Fruit fly (Drosophila melanogaster) whole organism, embryonic: ENCODE data around the gene Irk1.

Experiments
- ATbp ChIP-seq: fragments of 200-800 bp; sonication (Bioruptor generic); optimal IDR thresholded peaks from 2 replicates; lab custom pipeline; 2017; ENCODE audit warnings: missing biosample characterization, mild to moderate bottlenecking, missing genetic modification characterization, missing genetic modification reagents
- Atf3 ChIP-seq: fragments of 200-800 bp; sonication (Bioruptor generic); optimal IDR thresholded peaks from 3 replicates; lab custom pipeline; 2016; ENCODE audit warnings: missing biosample characterization, missing genetic modification characterization
- CG10147 ChIP-seq: fragments of 200-800 bp; sonication (Bioruptor generic); optimal IDR thresholded peaks from 2 replicates; lab custom pipeline; 2019; ENCODE audit warnings: missing biosample characterization, mild to moderate bottlenecking, missing genetic modification characterization, moderate library complexity
- CG13123 ChIP-seq: fragments of 200-800 bp; sonication (Bioruptor generic); optimal IDR thresholded peaks from 2 replicates; lab custom pipeline; 2016; ENCODE audit warnings: missing biosample characterization, missing genetic modification characterization
- CG14050 ChIP-seq: fragments of 200-800 bp; sonication (Bioruptor generic); IDR thresholded peaks from 3 replicates; pipeline ENCODE4 v1.3.6; 2022; ENCODE audit warnings: missing biosample characterization, missing genetic modification characterization
- CG14860 ChIP-seq: fragments of 200-800 bp; sonication (Bioruptor generic); IDR thresholded peaks from 3 replicates; pipeline ENCODE4 v1.3.6; 2022; ENCODE audit warnings: missing biosample characterization, missing genetic modification characterization; ENCODE audit not compliant: partially characterized antibody
- CG1603 ChIP-seq: fragments of 200-800 bp; sonication (Bioruptor generic); optimal IDR thresholded peaks from 2 replicates; lab custom pipeline; 2019; ENCODE audit warnings: missing biosample characterization, mild to moderate bottlenecking, missing genetic modification characterization, moderate library complexity
- CG17802 ChIP-seq: fragments of 200-800 bp; sonication (Bioruptor generic); optimal IDR thresholded peaks from 2 replicates; lab custom pipeline; 2018; ENCODE audit warnings: missing biosample characterization, mild to moderate bottlenecking, missing genetic modification characterization, moderate library complexity
- CG18011 ChIP-seq: fragments of 200-800 bp; sonication (Bioruptor generic); optimal IDR thresholded peaks from 2 replicates; lab custom pipeline; 2017; ENCODE audit warnings: missing biosample characterization, missing genetic modification characterization, mild to moderate bottlenecking, moderate library complexity, missing genotype
- CG18619 ChIP-seq: fragments of 200-800 bp; sonication (Bioruptor generic); optimal IDR thresholded peaks from 3 replicates; lab custom pipeline; 2017; ENCODE audit warnings: missing biosample characterization, mild to moderate bottlenecking, missing genetic modification characterization
- CG2712 ChIP-seq: fragments of 200-800 bp; optimal IDR thresholded peaks from 3 replicates; lab custom pipeline; 2019; ENCODE audit warnings: missing biosample characterization, mild to moderate bottlenecking, missing genetic modification characterization, moderate library complexity
- CG30431 ChIP-seq: fragments of 200-800 bp; sonication (Bioruptor generic); optimal IDR thresholded peaks from 2 replicates; lab custom pipeline; 2017; ENCODE audit warnings: missing biosample characterization, missing genetic modification characterization
- CG32532 ChIP-seq: fragments of 200-800 bp; sonication (Bioruptor generic); IDR thresholded peaks from 2 replicates; pipeline ENCODE4 v1.3.6; 2022; ENCODE audit warnings: missing biosample characterization, missing genetic modification characterization
- CG3847 ChIP-seq: fragments of 200-800 bp; sonication (Bioruptor generic); IDR thresholded peaks from 2 replicates; pipeline ENCODE4 v1.3.6; 2022; ENCODE audit warnings: missing biosample characterization, missing genetic modification characterization
- CG4328 ChIP-seq: fragments of 200-800 bp; sonication (Bioruptor generic); optimal IDR thresholded peaks from 3 replicates; lab custom pipeline; 2017; ENCODE audit warnings: missing biosample characterization, missing genetic modification reagents, missing genetic modification characterization
- Dip2 ChIP-seq: fragments of 200-800 bp; sonication (Bioruptor generic); IDR thresholded peaks from 2 replicates; pipeline ENCODE4 v1.3.6; 2022; ENCODE audit warnings: missing biosample characterization, missing genetic modification characterization
- Doc2 ChIP-seq: fragments of 200-800 bp; sonication (Bioruptor generic); IDR thresholded peaks from 2 replicates; pipeline ENCODE4 v1.3.6; 2022; ENCODE audit warnings: missing biosample characterization, missing genetic modification characterization
- Dref ChIP-seq: fragments of 200-800 bp; sonication (Bioruptor generic); IDR thresholded peaks from 2 replicates; pipeline ENCODE4 v1.3.6; 2022; ENCODE audit warnings: missing biosample characterization, missing genetic modification characterization
- Eip74EF ChIP-seq, 2 experiments: fragments of 200-800 bp in 1 of 2; fragments of >200 bp in 1 of 2; sonication (Bioruptor generic) in 1 of 2; optimal IDR thresholded peaks; 2 replicates each; lab custom pipeline; 2017 to 2019; ENCODE audit warnings: missing biosample characterization in 2 of 2, missing genetic modification characterization in 2 of 2, mild to moderate bottlenecking in 1 of 2, moderate library complexity in 1 of 2
- GATAe ChIP-seq: fragments of 200-800 bp; sonication (Bioruptor generic); conservative IDR thresholded peaks from 2 replicates; pipeline ENCODE4 v1.3.6; 2022; ENCODE audit warnings: missing biosample characterization, missing genetic modification characterization
- H2.0 ChIP-seq: fragments of 200-800 bp; sonication (Bioruptor generic); IDR thresholded peaks from 2 replicates; pipeline ENCODE4 v1.3.6; 2022; ENCODE audit warnings: missing biosample characterization, missing genetic modification characterization
- HHEX ChIP-seq: fragments of 200-800 bp; sonication (Bioruptor generic); optimal IDR thresholded peaks from 3 replicates; lab custom pipeline; 2017; ENCODE audit warnings: missing biosample characterization, mild to moderate bottlenecking, missing genetic modification characterization, missing genetic modification reagents
- HLH3B ChIP-seq: fragments of 200-800 bp; sonication (Bioruptor generic); IDR thresholded peaks from 2 replicates; pipeline ENCODE4 v1.3.6; 2022; ENCODE audit warnings: missing biosample characterization, missing genetic modification characterization
- MTF-1 ChIP-seq: fragments of 200-800 bp; sonication (Bioruptor generic); optimal IDR thresholded peaks from 2 replicates; lab custom pipeline; 2018; ENCODE audit warnings: missing biosample characterization, mild to moderate bottlenecking, missing genetic modification characterization, borderline replicate concordance
- Med ChIP-seq: fragments of 200-800 bp; sonication (Bioruptor generic); peaks from one replicate; lab custom pipeline; 2016; ENCODE audit warnings: missing biosample characterization, missing genetic modification characterization, mild to moderate bottlenecking, inconsistent platforms, moderate library complexity
- Meics ChIP-seq: fragments of 200-800 bp; sonication (Bioruptor generic); optimal IDR thresholded peaks from 2 replicates; lab custom pipeline; 2017; ENCODE audit warnings: missing biosample characterization, mild to moderate bottlenecking, missing genetic modification characterization
- Nf-YB ChIP-seq: fragments of 200-800 bp; sonication (Bioruptor generic); optimal IDR thresholded peaks from 3 replicates; lab custom pipeline; 2019; ENCODE audit warnings: missing biosample characterization, mild to moderate bottlenecking, missing genetic modification characterization, moderate library complexity
- Poxn ChIP-seq: fragments of 200-800 bp; sonication (Bioruptor generic); IDR thresholded peaks from 2 replicates; pipeline ENCODE4 v1.3.6; 2022; ENCODE audit warnings: missing biosample characterization, missing genetic modification characterization
- Ptx1 ChIP-seq: fragments of 200-800 bp; sonication (Bioruptor generic); IDR thresholded peaks from 2 replicates; pipeline ENCODE4 v1.3.6; 2022; ENCODE audit warnings: missing biosample characterization, missing genetic modification characterization
- Ravus ChIP-seq: fragments of 200-800 bp; sonication (Bioruptor generic); IDR thresholded peaks from 2 replicates; pipeline ENCODE4 v1.3.6; 2022; ENCODE audit warnings: missing biosample characterization, missing genetic modification characterization
- Scr ChIP-seq: fragments of 200-800 bp; sonication (Bioruptor generic); IDR thresholded peaks from 2 replicates; pipeline ENCODE4 v1.3.6; 2022; ENCODE audit warnings: missing biosample characterization, missing genetic modification characterization; ENCODE audit not compliant: partially characterized antibody
- Ssrp ChIP-seq: fragments of 200-800 bp; sonication (Bioruptor generic); optimal IDR thresholded peaks from 2 replicates; lab custom pipeline; 2018; ENCODE audit warnings: missing biosample characterization, mild to moderate bottlenecking, missing genetic modification characterization, moderate library complexity
- ab ChIP-seq: fragments of 200-800 bp; sonication (Bioruptor generic); optimal IDR thresholded peaks from 2 replicates; lab custom pipeline; 2016; ENCODE audit warnings: missing biosample characterization, missing genetic modification characterization
- ase ChIP-seq: fragments of 200-800 bp; sonication (Bioruptor generic); IDR thresholded peaks from 3 replicates; pipeline ENCODE4 v1.3.6; 2022; ENCODE audit warnings: missing biosample characterization, missing genetic modification characterization
- danr ChIP-seq: fragments of 200-800 bp; sonication (Bioruptor generic); IDR thresholded peaks from 2 replicates; pipeline ENCODE4 v1.3.6; 2022; ENCODE audit warnings: missing biosample characterization, missing genetic modification characterization
- dati ChIP-seq: fragments of 200-800 bp; sonication (Bioruptor generic); IDR thresholded peaks from 2 replicates; pipeline ENCODE4 v1.3.6; 2022; ENCODE audit warnings: missing biosample characterization, missing genetic modification characterization
- dpn ChIP-seq, 2 experiments: fragments of 200-800 bp; sonication (Bioruptor generic); optimal IDR thresholded peaks; 3 replicates each; lab custom pipeline; 2016; ENCODE audit warnings: missing biosample characterization in 2 of 2, missing genetic modification characterization in 2 of 2
- eve ChIP-seq, 2 experiments: fragments of >200 bp; optimal IDR thresholded peaks; 2 replicates each; lab custom pipeline; 2017; ENCODE audit warnings: missing biosample characterization in 2 of 2, missing genetic modification characterization in 2 of 2
- fd102C ChIP-seq: fragments of 200-800 bp; sonication (Bioruptor generic); optimal IDR thresholded peaks from 2 replicates; lab custom pipeline; 2018; ENCODE audit warnings: missing biosample characterization, mild to moderate bottlenecking, missing genetic modification characterization, moderate library complexity
- fu2 ChIP-seq: fragments of 200-800 bp; sonication (Bioruptor generic); optimal IDR thresholded peaks from 2 replicates; lab custom pipeline; 2016; ENCODE audit warnings: missing biosample characterization, missing genetic modification characterization
- gsb ChIP-seq: fragments of 200-800 bp; sonication (Bioruptor generic); IDR thresholded peaks from 2 replicates; pipeline ENCODE4 v1.3.6; 2022; ENCODE audit warnings: missing biosample characterization, missing genetic modification characterization
- gt ChIP-seq: fragments of 200-800 bp; sonication (Bioruptor generic); IDR thresholded peaks from 2 replicates; pipeline ENCODE4 v1.3.6; 2022; ENCODE audit warnings: missing biosample characterization, missing genetic modification characterization
- ind ChIP-seq: fragments of 200-800 bp; sonication (Bioruptor generic); optimal IDR thresholded peaks from 3 replicates; lab custom pipeline; 2016; ENCODE audit warnings: missing biosample characterization, missing genetic modification characterization
- lilli ChIP-seq: fragments of 200-800 bp; sonication (Bioruptor generic); optimal IDR thresholded peaks from 3 replicates; lab custom pipeline; 2016; ENCODE audit warnings: missing biosample characterization, missing genetic modification characterization
- nerfin-2 ChIP-seq: fragments of 200-800 bp; sonication (Bioruptor generic); IDR thresholded peaks from 2 replicates; pipeline ENCODE4 v1.3.6; 2022; ENCODE audit warnings: missing biosample characterization, missing genetic modification characterization; ENCODE audit not compliant: partially characterized antibody
- nom ChIP-seq: fragments of 200-800 bp; sonication (Bioruptor generic); optimal IDR thresholded peaks from 2 replicates; lab custom pipeline; 2017; ENCODE audit warnings: missing biosample characterization, missing genetic modification characterization, mild to moderate bottlenecking, moderate library complexity, missing genetic modification reagents
- scrt ChIP-seq: fragments of 200-800 bp; sonication (Bioruptor generic); optimal IDR thresholded peaks from 2 replicates; lab custom pipeline; 2018; ENCODE audit warnings: missing biosample characterization, mild to moderate bottlenecking, missing genetic modification characterization, moderate library complexity
- vfl ChIP-seq: fragments of 200-800 bp; sonication (Bioruptor generic); optimal IDR thresholded peaks from 2 replicates; lab custom pipeline; 2016; ENCODE audit warnings: missing biosample characterization, missing genetic modification characterization
- wor ChIP-seq: fragments of 200-800 bp; sonication (Bioruptor generic); IDR thresholded peaks from 2 replicates; pipeline ENCODE4 v1.3.6; 2022; ENCODE audit warnings: missing biosample characterization, missing genetic modification characterization

The Irk1 gene

dm6 chr3R:23173393-23173981 is 5.4 kb downstream of the Irk1 start, which contains the start of gene CG46310 (continued):
- peak; percentile 55 for TF ChIP-seq nom (GFP tag; lab: Kevin White, UChicago)
- peak; percentile 80; the same call in 2 of the 3 replicates for TF ChIP-seq ase (GFP tag; lab: Robert Waterston, UW)
- TF ChIP-seq HLH3B (GFP tag; lab: Robert Waterston, UW), result peak; percentile 77
- peak; percentile 35; the same call in 1 of the 2 replicates for TF ChIP-seq Scr
- TF ChIP-seq CG10147 (GFP tag; lab: Kevin White, UChicago), result peak; percentile 38
- peak; percentile 88 for TF ChIP-seq CG2712 (tag; lab: Kevin White, UChicago)
- TF ChIP-seq danr (GFP tag; lab: Robert Waterston, UW), result peak; percentile 76; the same call in 1 of the 2 replicates
- TF ChIP-seq nerfin-2, result no peak
- no peak for TF ChIP-seq dati
- peak; percentile 73 for TF ChIP-seq ATbp (GFP tag; lab: Kevin White, UChicago)
- TF ChIP-seq fd102C (GFP tag; lab: Kevin White, UChicago), result no peak
- TF ChIP-seq Nf-YB, result peak; percentile 24
- TF ChIP-seq wor (GFP tag; lab: Robert Waterston, UW), result peak; percentile 41; the same call in 1 of the 2 replicates
- peak; percentile 69 for TF ChIP-seq CG18619 (GFP tag; lab: Kevin White, UChicago)
- TF ChIP-seq CG17802 (tag; lab: Kevin White, UChicago), result no peak
- TF ChIP-seq lilli (GFP tag; lab: Kevin White, UChicago), result peak; percentile 10
- TF ChIP-seq ab (GFP tag; lab: Kevin White, UChicago), result no peak
- peak; percentile 14 for TF ChIP-seq CG30431 (GFP tag; lab: Kevin White, UChicago)
- peak; percentile 22 for TF ChIP-seq CG4328 (GFP tag; lab: Kevin White, UChicago)
- TF ChIP-seq CG1603 (tag; lab: Kevin White, UChicago), result no peak
- TF ChIP-seq MTF-1 (GFP tag; lab: Kevin White, UChicago), result peak; percentile 56
- no peak for TF ChIP-seq fu2
- 0 out of 3 replicates have a peak, but pooled peaks have one; percentile 44 for TF ChIP-seq CG14050 (GFP tag; lab: Robert Waterston, UW)
- TF ChIP-seq Med (GFP tag; lab: Kevin White, UChicago), result peak; percentile 86
- 0 out of 2 replicates have a peak, but pooled peaks have one; percentile 8 for TF ChIP-seq Dip2 (GFP tag; lab: Robert Waterston, UW)
- TF ChIP-seq scrt (GFP tag; lab: Kevin White, UChicago), result no peak
- peak; percentile 92 for TF ChIP-seq Ptx1 (GFP tag; lab: Robert Waterston, UW)
- TF ChIP-seq GATAe (GFP tag; lab: Robert Waterston, UW), result no peak
- no peak; the same call in 1 of the 2 replicates for TF ChIP-seq Dref
- TF ChIP-seq H2.0, result peak; percentile 65
- peak in 1 of 2 experiments; percentile 53 for TF ChIP-seq dpn (GFP tag; optimal IDR thresholded peaks at IDR 0.05; lab: Kevin White, UChicago)
- peak in 1 of 2 experiments; percentile 43 for TF ChIP-seq Eip74EF (GFP tag; optimal IDR thresholded peaks at IDR 0.05; lab: Kevin White, UChicago)
- TF ChIP-seq eve (GFP tag; optimal IDR thresholded peaks at IDR 0.05; lab: Kevin White, UChicago), result no peak
- TF ChIP-seq Ssrp (tag; lab: Kevin White, UChicago), result peak; percentile 52
- TF ChIP-seq Poxn (GFP tag; lab: Robert Waterston, UW), result no peak
- peak; percentile 81 for TF ChIP-seq gsb (GFP tag; lab: Robert Waterston, UW)
- peak; percentile 77 for TF ChIP-seq Meics (GFP tag; lab: Kevin White, UChicago)
- no peak for TF ChIP-seq Atf3 (GFP tag; lab: Kevin White, UChicago)
- no peak for TF ChIP-seq CG18011
- 0 out of 2 replicates have a peak, but pooled peaks have one; percentile 15 for TF ChIP-seq gt
- TF ChIP-seq CG14860, result no peak
- peak; percentile 92 for TF ChIP-seq CG32532 (GFP tag; lab: Robert Waterston, UW)
- peak; percentile 58 for TF ChIP-seq ind (GFP tag; lab: Kevin White, UChicago)
- TF ChIP-seq vfl (GFP tag; lab: Kevin White, UChicago), result no peak
- peak; percentile 63 for TF ChIP-seq CG3847
- no peak for TF ChIP-seq Doc2 (GFP tag; lab: Robert Waterston, UW)
- peak; percentile 66 for TF ChIP-seq HHEX
- TF ChIP-seq Ravus (GFP tag; lab: Robert Waterston, UW), result peak; percentile 85
- TF ChIP-seq CG13123, result no peak
